Fruit fly (Drosophila melanogaster) S2 (cell line): Measurements from ENCODE around the gene CG32260.

Experiments used
- CG8478 ChIP-seq: fragments of >200 bp; optimal IDR thresholded peaks from 2 replicates; lab custom pipeline; 2018
- CTCF ChIP-seq, 2 experiments: fragments of >200 bp; optimal IDR thresholded peaks; 2 replicates each; lab custom pipeline; 2018

dm6 chr3L:4160926-4161325 lies 18.8 kb downstream of the CG32260 start, which contains the start of gene nab:
- TF ChIP-seq CG8478 (lab: Kevin White, UChicago), result no peak
- no peak for TF ChIP-seq CTCF (optimal IDR thresholded peaks at IDR 0.05; lab: Kevin White, UChicago)
